Worm (Caenorhabditis elegans) whole organism, L4 larva: ENCODE data around the gene F35E8.9.

ENCODE experiments used
- F10B5.3 ChIP-seq: sonication (generic microtip); optimal IDR thresholded peaks from 2 replicates; lab custom pipeline; 2016; ENCODE audit warnings: mild to moderate bottlenecking, missing genetic modification characterization, missing compliant biosample characterization
- duxl-1 ChIP-seq: sonication (generic microtip); optimal IDR thresholded peaks from 2 replicates; lab custom pipeline; 2016; ENCODE audit warnings: mild to moderate bottlenecking, missing genetic modification characterization, moderate library complexity, missing compliant biosample characterization; ENCODE audit not compliant: poor library complexity
- jun-1 ChIP-seq: fragments of 150-350 bp; optimal IDR thresholded peaks from 2 replicates; lab custom pipeline; 2014; ENCODE audit warnings: missing biosample characterization, missing genetic modification reagents, missing genetic modification characterization
- lin-1 ChIP-seq: fragments of 200-800 bp; sonication (Bioruptor generic); IDR thresholded peaks from 2 replicates; pipeline ENCODE4 v1.3.6; 2022; ENCODE audit warnings: missing genetic modification reagents, missing genetic modification characterization, missing compliant biosample characterization
- lin-13 ChIP-seq: fragments of 150-350 bp; optimal IDR thresholded peaks from 2 replicates; lab custom pipeline; 2014; ENCODE audit warnings: missing biosample characterization, missing genetic modification reagents, missing genetic modification characterization
- lin-39 ChIP-seq: fragments of 150-350 bp; optimal IDR thresholded peaks from 2 replicates; lab custom pipeline; 2014; ENCODE audit warnings: missing biosample characterization, missing genetic modification reagents, missing genetic modification characterization
- lsy-2 ChIP-seq, 2 experiments: fragments of 150-350 bp in 1 of 2; sonication (generic microtip) in 1 of 2; optimal IDR thresholded peaks; 2 replicates each; lab custom pipeline; 2014 to 2017; ENCODE audit warnings: missing biosample characterization in 2 of 2, missing genetic modification characterization in 2 of 2
- nhr-25 ChIP-seq: sonication (generic microtip); optimal IDR thresholded peaks from 2 replicates; lab custom pipeline; 2017; ENCODE audit warnings: missing genetic modification characterization, mild to moderate bottlenecking, missing compliant biosample characterization, antibody characterized with exemption, moderate library complexity, borderline replicate concordance; ENCODE audit not compliant: insufficient read depth
- nhr-76 ChIP-seq: fragments of 150-350 bp; optimal IDR thresholded peaks from 2 replicates; lab custom pipeline; 2014; ENCODE audit warnings: missing biosample characterization, missing genetic modification characterization
- pha-4 ChIP-seq, 2 experiments: fragments of 150-350 bp in 1 of 2; fragments of 200-800 bp in 1 of 2; sonication (Bioruptor generic) in 1 of 2; IDR thresholded peaks in 1 of 2; optimal IDR thresholded peaks in 1 of 2; 2 replicates each; pipeline versions ENCODE4 v1.3.6 to Lab custom; 2014 to 2022; ENCODE audit warnings: missing genetic modification characterization in 2 of 2, missing genetic modification reagents in 2 of 2, missing biosample characterization in 1 of 2, missing compliant biosample characterization in 1 of 2
- set-16 ChIP-seq: fragments of 200-800 bp; sonication (Bioruptor generic); IDR thresholded peaks from 2 replicates; pipeline ENCODE4 v1.3.6; 2022; ENCODE audit warnings: missing genetic modification reagents, missing genetic modification characterization, missing compliant biosample characterization

ce11 chrV:15880033-15880432 is 37.3 kb downstream of the F35E8.9 start:
- TF ChIP-seq nhr-25 (tag; lab: Kevin White, UChicago) (no peak), lin-13 (GFP tag; lab: Kevin White, UChicago) (no peak), jun-1 (tag; lab: Kevin White, UChicago) (no peak), lin-1 (no peak), set-16 (GFP tag; lab: Robert Waterston, UW) (no peak), F10B5.3 (tag; lab: Kevin White, UChicago) (no peak), duxl-1 (no peak), nhr-76 (tag; lab: Kevin White, UChicago) (no peak), lsy-2 (tag; optimal IDR thresholded peaks at IDR 0.05; lab: Kevin White, UChicago) (peak in 1 of 2 experiments; percentile 14), pha-4 (GFP tag; IDR thresholded peaks at IDR 0.05; lab: Robert Waterston, UW) (no peak), pha-4 (tag; optimal IDR thresholded peaks at IDR 0.05; lab: Kevin White, UChicago) (no peak), lin-39 (tag; lab: Kevin White, UChicago) (no peak)
